Worm (Caenorhabditis elegans) whole organism, L2 larva: ENCODE measurements around the gene srt-59.
A peak's percentile ranks its signal among the peaks of the same experiment; 100 is the strongest.

Experiments
- F13H6.1 ChIP-seq: sonication (generic microtip); optimal IDR thresholded peaks from 2 replicates; lab custom pipeline; 2016; ENCODE audit warnings: missing genetic modification characterization, missing compliant biosample characterization
- alr-1 ChIP-seq: fragments of 150-350 bp; optimal IDR thresholded peaks from 2 replicates; lab custom pipeline; 2014; ENCODE audit warnings: missing biosample characterization, missing genetic modification characterization
- ceh-82 ChIP-seq: fragments of 150-350 bp; optimal IDR thresholded peaks from 2 replicates; lab custom pipeline; 2014; ENCODE audit warnings: missing biosample characterization, missing genetic modification characterization
- crh-2 ChIP-seq: sonication (generic microtip); optimal IDR thresholded peaks from 2 replicates; lab custom pipeline; 2017; ENCODE audit warnings: missing biosample characterization, missing genetic modification characterization
- egl-27 ChIP-seq: sonication (generic microtip); optimal IDR thresholded peaks from 3 replicates; lab custom pipeline; 2017; ENCODE audit warnings: missing biosample characterization, missing genetic modification reagents, missing genetic modification characterization
- elt-1 ChIP-seq: fragments of 150-350 bp; optimal IDR thresholded peaks from 2 replicates; lab custom pipeline; 2014; ENCODE audit warnings: missing biosample characterization, missing genetic modification characterization
- elt-3 ChIP-seq: sonication (generic microtip); optimal IDR thresholded peaks from 2 replicates; lab custom pipeline; 2017; ENCODE audit warnings: missing biosample characterization, missing genetic modification characterization
- fos-1 ChIP-seq: fragments of 150-350 bp; optimal IDR thresholded peaks from 2 replicates; lab custom pipeline; 2014; ENCODE audit warnings: missing biosample characterization, missing genetic modification characterization
- gmeb-1 ChIP-seq: fragments of 150-350 bp; optimal IDR thresholded peaks from 2 replicates; lab custom pipeline; 2014; ENCODE audit warnings: missing biosample characterization, missing genetic modification characterization
- lin-11 ChIP-seq: fragments of 150-350 bp; sonication (generic microtip); optimal IDR thresholded peaks from 2 replicates; lab custom pipeline; 2014; ENCODE audit warnings: missing biosample characterization, missing genetic modification characterization, inconsistent platforms, mixed read lengths
- lin-13 ChIP-seq: fragments of 150-350 bp; optimal IDR thresholded peaks from 2 replicates; lab custom pipeline; 2014; ENCODE audit warnings: missing biosample characterization, missing genetic modification reagents, missing genetic modification characterization
- lin-39 ChIP-seq: fragments of 150-350 bp; optimal IDR thresholded peaks from 2 replicates; lab custom pipeline; 2014; ENCODE audit warnings: missing biosample characterization, missing genetic modification reagents, missing genetic modification characterization
- lsy-2 ChIP-seq, 2 experiments: fragments of 150-350 bp in 1 of 2; sonication (generic microtip) in 1 of 2; optimal IDR thresholded peaks; 2 replicates each; lab custom pipeline; 2014 to 2017; ENCODE audit warnings: missing biosample characterization in 2 of 2, missing genetic modification characterization in 2 of 2
- mab-5 ChIP-seq: fragments of 150-350 bp; optimal IDR thresholded peaks from 2 replicates; lab custom pipeline; 2014; ENCODE audit warnings: missing biosample characterization, missing genetic modification characterization
- mbf-1 ChIP-seq: sonication (generic microtip); optimal IDR thresholded peaks from 2 replicates; lab custom pipeline; 2017; ENCODE audit warnings: missing biosample characterization, missing genetic modification characterization
- mdl-1 ChIP-seq, 2 experiments: fragments of 150-350 bp in 1 of 2; sonication (generic microtip) in 1 of 2; optimal IDR thresholded peaks; 2 replicates each; lab custom pipeline; 2017; ENCODE audit warnings: missing biosample characterization in 2 of 2, missing genetic modification characterization in 2 of 2
- nhr-11 ChIP-seq: fragments of 150-350 bp; optimal IDR thresholded peaks from 2 replicates; lab custom pipeline; 2014; ENCODE audit warnings: missing biosample characterization, missing genetic modification characterization
- nhr-129 ChIP-seq: fragments of 150-350 bp; optimal IDR thresholded peaks from 2 replicates; lab custom pipeline; 2014; ENCODE audit warnings: missing biosample characterization, missing genetic modification characterization
- nhr-21 ChIP-seq: fragments of 150-350 bp; optimal IDR thresholded peaks from 2 replicates; lab custom pipeline; 2014; ENCODE audit warnings: missing biosample characterization, missing genetic modification characterization
- nhr-23 ChIP-seq: fragments of 150-350 bp; optimal IDR thresholded peaks from 2 replicates; lab custom pipeline; 2014; ENCODE audit warnings: missing biosample characterization, missing genetic modification reagents, missing genetic modification characterization
- nhr-25 ChIP-seq: fragments of 150-350 bp; sonication (generic microtip); optimal IDR thresholded peaks from 3 replicates; lab custom pipeline; 2014; ENCODE audit warnings: missing biosample characterization, missing genetic modification characterization
- nhr-77 ChIP-seq: fragments of 150-350 bp; optimal IDR thresholded peaks from 2 replicates; lab custom pipeline; 2014; ENCODE audit warnings: missing biosample characterization, missing genetic modification characterization
- sem-4 ChIP-seq: fragments of 150-350 bp; optimal IDR thresholded peaks from 2 replicates; lab custom pipeline; 2014; ENCODE audit warnings: missing biosample characterization, missing genetic modification reagents, missing genetic modification characterization
- skn-1 ChIP-seq: sonication (generic microtip); optimal IDR thresholded peaks from 2 replicates; lab custom pipeline; 2017; ENCODE audit warnings: missing biosample characterization, missing genetic modification characterization
- sma-3 ChIP-seq: sonication (generic microtip); optimal IDR thresholded peaks from 2 replicates; lab custom pipeline; 2016; ENCODE audit warnings: missing genetic modification reagents, missing genetic modification characterization, missing compliant biosample characterization
- sma-9 ChIP-seq, 2 experiments: fragments of 150-350 bp in 1 of 2; sonication (generic microtip) in 1 of 2; optimal IDR thresholded peaks; 2 replicates each; lab custom pipeline; 2014 to 2016; ENCODE audit warnings: missing genetic modification characterization in 2 of 2, mild to moderate bottlenecking in 1 of 2, missing biosample characterization in 1 of 2, missing compliant biosample characterization in 1 of 2, missing genetic modification reagents in 1 of 2, moderate library complexity in 1 of 2
- snpc-4 ChIP-seq: fragments of 150-350 bp; optimal IDR thresholded peaks from 2 replicates; lab custom pipeline; 2014; ENCODE audit warnings: missing biosample characterization, missing genetic modification characterization
- unc-55 ChIP-seq: fragments of 150-350 bp; sonication (generic microtip); optimal IDR thresholded peaks from 3 replicates; lab custom pipeline; 2014; ENCODE audit warnings: missing biosample characterization, missing genetic modification reagents, missing genetic modification characterization
- unc-62 ChIP-seq: fragments of 150-350 bp; optimal IDR thresholded peaks from 2 replicates; lab custom pipeline; 2014; ENCODE audit warnings: missing biosample characterization, missing genetic modification reagents, missing genetic modification characterization
- zag-1 ChIP-seq: fragments of 150-350 bp; optimal IDR thresholded peaks from 2 replicates; lab custom pipeline; 2014; ENCODE audit warnings: missing biosample characterization, missing genetic modification characterization
- ztf-11 ChIP-seq: sonication (generic microtip); optimal IDR thresholded peaks from 2 replicates; lab custom pipeline; 2017; ENCODE audit warnings: missing biosample characterization, missing genetic modification characterization

The srt-59 gene

ce11 chrIV:587729-588128, 13.8 kb downstream of the srt-59 start, which contains the start of gene C18H7.12:
Gene C18H7.12, minus strand, starts transcription at chrIV:587829.
- no peak for TF ChIP-seq egl-27
- no peak for TF ChIP-seq nhr-77 (tag; lab: Kevin White, UChicago)
- TF ChIP-seq lsy-2 (tag; optimal IDR thresholded peaks at IDR 0.05; lab: Kevin White, UChicago), result no peak
- TF ChIP-seq elt-3 (tag; lab: Kevin White, UChicago), result no peak
- no peak for TF ChIP-seq crh-2 (tag; lab: Kevin White, UChicago)
- TF ChIP-seq alr-1 (tag; lab: Kevin White, UChicago), result no peak
- TF ChIP-seq nhr-25 (tag; lab: Kevin White, UChicago), result no peak
- TF ChIP-seq mbf-1 (tag; lab: Kevin White, UChicago), result no peak
- no peak for TF ChIP-seq ceh-82 (tag; lab: Kevin White, UChicago)
- no peak for TF ChIP-seq lin-11 (tag; lab: Kevin White, UChicago)

ce11 chrIV:584039-584438, 17.5 kb downstream of the srt-59 start:
- TF ChIP-seq gmeb-1 (tag; lab: Kevin White, UChicago) (no peak), lsy-2 (tag; optimal IDR thresholded peaks at IDR 0.05; lab: Kevin White, UChicago) (no peak), crh-2 (tag; lab: Kevin White, UChicago) (no peak), mab-5 (tag; lab: Kevin White, UChicago) (no peak), fos-1 (tag; lab: Kevin White, UChicago) (no peak), nhr-21 (tag; lab: Kevin White, UChicago) (no peak), alr-1 (tag; lab: Kevin White, UChicago) (no peak), lin-11 (tag; lab: Kevin White, UChicago) (no peak), sma-3 (GFP tag; lab: Kevin White, UChicago) (no peak), sem-4 (tag; lab: Kevin White, UChicago) (no peak), lin-13 (GFP tag; lab: Kevin White, UChicago) (no peak), unc-62 (no peak), sma-9 (GFP tag; optimal IDR thresholded peaks at IDR 0.05; lab: Kevin White, UChicago) (no peak), sma-9 (tag; optimal IDR thresholded peaks at IDR 0.05; lab: Kevin White, UChicago) (no peak), skn-1 (tag; lab: Kevin White, UChicago) (no peak), egl-27 (no peak), ztf-11 (no peak)
- TF ChIP-seq, all 48 proteins: peak for 0

- TF ChIP-seq unc-62 (no peak), snpc-4 (tag; lab: Kevin White, UChicago) (no peak), alr-1 (tag; lab: Kevin White, UChicago) (no peak), fos-1 (tag; lab: Kevin White, UChicago) (no peak), gmeb-1 (tag; lab: Kevin White, UChicago) (no peak), nhr-23 (no peak), elt-3 (tag; lab: Kevin White, UChicago) (no peak), lin-11 (tag; lab: Kevin White, UChicago) (no peak), ztf-11 (no peak), unc-55 (no peak), sma-3 (GFP tag; lab: Kevin White, UChicago) (no peak)
- TF ChIP-seq, all 48 proteins: peak for 0
These were observed 19.4 kb downstream of the srt-59 start, which contains the start of gene F56A11.6 for ce11 chrIV:582130-582529. Gene F56A11.6, minus strand, starts transcription at chrIV:582230.

- TF ChIP-seq lin-13 (GFP tag; lab: Kevin White, UChicago) (no peak), nhr-11 (tag; lab: Kevin White, UChicago) (no peak), sma-9 (GFP tag; optimal IDR thresholded peaks at IDR 0.05; lab: Kevin White, UChicago) (no peak), sma-9 (tag; optimal IDR thresholded peaks at IDR 0.05; lab: Kevin White, UChicago) (no peak), mdl-1 (tag; optimal IDR thresholded peaks at IDR 0.05; lab: Kevin White, UChicago) (no peak), F13H6.1 (tag; lab: Kevin White, UChicago) (no peak), zag-1 (tag; lab: Kevin White, UChicago) (no peak), ztf-11 (no peak)
These were observed 21.0 kb downstream of the srt-59 start for ce11 chrIV:580512-580911.

- no peak for TF ChIP-seq elt-3 (tag; lab: Kevin White, UChicago)
- TF ChIP-seq unc-55, result peak; percentile 29
- TF ChIP-seq lin-39, result no peak
- peak; percentile 47 for TF ChIP-seq fos-1 (tag; lab: Kevin White, UChicago)
- TF ChIP-seq nhr-129 (tag; lab: Kevin White, UChicago), result peak; percentile 11
- TF ChIP-seq nhr-25 (tag; lab: Kevin White, UChicago), result no peak
- TF ChIP-seq mab-5 (tag; lab: Kevin White, UChicago), result no peak
- no peak for TF ChIP-seq elt-1 (tag; lab: Kevin White, UChicago)
- TF ChIP-seq, all 48 proteins: peak for 3
These were observed 29.0 kb downstream of the srt-59 start, which contains the start of gene gex-2 for ce11 chrIV:572487-572886. Gene gex-2, plus strand, starts transcription at chrIV:572769.
